Worm (Caenorhabditis elegans): ENCODE measurements around the gene cgt-3.

The cgt-3 gene

DNA sequence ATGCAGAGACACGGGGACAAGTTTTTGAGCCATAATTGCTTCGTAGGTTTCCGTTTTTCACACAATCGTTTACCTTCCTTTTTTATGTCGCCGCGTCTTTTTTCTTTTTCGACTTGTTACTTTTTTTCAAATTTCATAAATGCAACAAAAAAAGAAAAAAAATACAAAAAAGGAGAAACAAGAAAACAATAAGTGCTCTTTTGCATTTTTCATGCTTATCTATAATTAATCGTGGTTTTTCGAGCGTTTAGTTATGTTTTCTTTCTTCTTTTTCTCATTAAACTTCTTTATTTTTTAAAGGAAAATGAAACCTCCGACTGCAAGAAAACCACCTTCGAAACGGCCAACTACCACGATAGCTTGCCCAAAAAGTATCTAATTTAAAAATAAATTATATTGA, 15.3 kb upstream of the cgt-3 start, which contains the start of gene F59G1.4:
Gene F59G1.4 (plus strand): TSS at position 301 of the 400 bp plus-strand sequence.
- no peak for TF ChIP-seq unc-62 (GFP tag; optimal IDR thresholded peaks at IDR 0.05)

- TF ChIP-seq unc-62 (GFP tag; optimal IDR thresholded peaks at IDR 0.05) = no peak
Observed at ce11 chrII:5896512-5896911, 14.6 kb upstream of the cgt-3 start.

DNA sequence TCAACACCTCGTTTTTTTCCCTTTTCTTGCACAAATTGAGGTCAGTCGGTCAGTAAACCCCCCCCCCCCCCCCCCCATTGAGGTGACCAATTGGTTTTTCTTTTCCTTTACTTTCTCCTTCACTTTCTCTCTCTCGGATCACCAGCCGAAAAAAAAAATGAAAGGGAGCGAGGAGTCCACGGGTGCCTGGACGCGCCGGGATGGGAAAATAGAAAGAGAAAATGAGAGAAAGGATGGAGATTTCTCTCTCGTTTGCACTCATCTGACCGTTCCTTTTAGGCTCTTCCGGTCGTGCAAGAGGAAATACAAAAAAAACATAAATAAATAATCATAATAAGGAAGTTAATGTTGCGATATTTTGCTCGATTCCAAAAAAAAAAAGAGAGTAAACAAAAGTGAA, 12.0 kb upstream of the cgt-3 start:
- TF ChIP-seq unc-62 (GFP tag; optimal IDR thresholded peaks at IDR 0.05) = no peak

ce11 chrII:5899865-5900486, 11.1 kb upstream of the cgt-3 start:
- no peak for TF ChIP-seq unc-62 (GFP tag; optimal IDR thresholded peaks at IDR 0.05)

DNA sequence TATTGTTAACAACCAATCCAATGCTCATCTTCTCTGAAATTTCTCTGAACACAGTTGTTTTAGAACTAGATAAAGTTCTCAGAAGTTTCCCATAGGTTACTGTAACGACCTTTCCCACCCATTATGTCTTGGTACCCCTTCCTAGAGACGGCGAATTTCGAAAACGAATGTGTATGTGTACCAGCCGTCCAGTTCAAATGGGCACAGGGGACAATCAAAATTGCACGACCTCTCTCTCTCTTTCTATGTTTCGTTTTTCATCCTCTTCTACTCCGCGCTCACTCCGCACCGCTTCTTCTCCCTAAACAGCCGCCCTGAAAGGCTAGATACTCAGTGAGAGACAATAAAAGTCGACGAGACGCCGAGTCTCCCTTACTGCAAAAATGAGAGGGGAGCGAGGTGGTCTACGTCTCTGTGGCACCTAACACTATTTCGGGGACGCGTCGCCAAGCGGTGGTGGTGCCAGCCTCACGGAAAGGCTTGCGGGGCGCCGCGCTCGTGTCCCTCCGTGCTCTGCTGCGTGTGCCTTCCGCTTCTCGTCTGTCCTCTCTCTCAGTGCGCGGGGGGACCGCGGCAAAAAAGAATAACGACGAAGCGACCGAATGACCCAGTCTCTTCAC, 9.6 kb upstream of the cgt-3 start:
- no peak for TF ChIP-seq unc-62 (GFP tag; optimal IDR thresholded peaks at IDR 0.05)

- TF ChIP-seq unc-62 (GFP tag; optimal IDR thresholded peaks at IDR 0.05) = no peak
Observed at ce11 chrII:5902139-5902538, 9.0 kb upstream of the cgt-3 start.

ce11 chrII:5904252-5904651, 6.9 kb upstream of the cgt-3 start, which contains the start of gene tsp-18:
TSS of gene tsp-18 (plus strand) at chrII:5904552.
- no peak for TF ChIP-seq unc-62 (GFP tag; optimal IDR thresholded peaks at IDR 0.05)

DNA sequence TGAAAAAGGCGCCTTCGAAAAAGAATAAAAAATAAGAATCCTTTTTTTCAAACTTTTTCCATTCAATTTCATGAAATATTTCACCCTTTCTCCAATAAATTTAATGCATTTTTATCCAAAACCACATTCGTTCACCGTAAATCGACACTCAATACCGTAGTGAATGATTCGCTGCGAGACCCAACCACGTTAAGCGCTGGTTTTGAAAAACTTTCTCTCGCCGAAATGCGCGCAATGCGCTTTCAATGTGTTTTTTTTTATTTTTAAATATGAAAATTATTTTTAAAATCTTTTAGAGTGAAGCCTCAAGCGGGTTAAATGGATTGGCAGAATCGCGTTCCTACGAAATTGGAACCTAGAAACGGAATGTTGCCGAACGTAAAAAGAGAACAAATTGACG, 4.8 kb upstream of the cgt-3 start, which contains the start of gene F59G1.8:
Gene F59G1.8 (plus strand): TSS at position 293 of the 400 bp plus-strand sequence.
- no peak for TF ChIP-seq unc-62 (GFP tag; optimal IDR thresholded peaks at IDR 0.05)

ce11 chrII:5907482-5907881, 3.6 kb upstream of the cgt-3 start, which contains the start of gene vps-35:
TSS of gene vps-35 (plus strand) at chrII:5907816.
- no peak for TF ChIP-seq unc-62 (GFP tag; optimal IDR thresholded peaks at IDR 0.05)

ce11 chrII:5911939-5912523, 907 bp downstream of the cgt-3 start:
- TF ChIP-seq unc-62 (GFP tag; optimal IDR thresholded peaks at IDR 0.05) = no peak

ce11 chrII:5913897-5914296, 2.8 kb downstream of the cgt-3 start:
- TF ChIP-seq unc-62 (GFP tag; optimal IDR thresholded peaks at IDR 0.05) = no peak

DNA sequence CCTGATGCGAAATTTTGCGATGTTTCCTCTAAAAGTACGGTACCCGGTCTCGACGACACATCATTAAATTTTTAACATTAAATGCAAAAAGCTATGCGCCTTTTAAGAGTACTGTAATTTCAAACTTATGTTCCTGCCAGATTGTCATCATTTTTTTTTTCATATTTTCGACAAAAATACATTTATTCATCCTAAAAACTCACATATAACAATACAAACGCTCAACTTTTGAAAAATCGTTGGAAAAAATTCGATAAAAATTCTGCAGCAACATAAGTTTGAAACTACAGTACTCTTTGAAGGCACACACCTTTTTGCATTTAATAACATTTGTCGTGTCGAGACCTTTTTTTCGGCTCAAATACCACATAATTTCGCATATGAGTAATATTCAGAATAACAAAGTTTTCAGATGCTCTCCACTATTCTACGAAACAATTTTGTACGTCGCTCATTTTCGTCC, 5.9 kb downstream of the cgt-3 start, which contains the start of gene frh-1:
Gene frh-1 (plus strand): TSS at position 413 of the 463 bp plus-strand sequence.
- TF ChIP-seq unc-62 (GFP tag; optimal IDR thresholded peaks at IDR 0.05) = no peak

DNA sequence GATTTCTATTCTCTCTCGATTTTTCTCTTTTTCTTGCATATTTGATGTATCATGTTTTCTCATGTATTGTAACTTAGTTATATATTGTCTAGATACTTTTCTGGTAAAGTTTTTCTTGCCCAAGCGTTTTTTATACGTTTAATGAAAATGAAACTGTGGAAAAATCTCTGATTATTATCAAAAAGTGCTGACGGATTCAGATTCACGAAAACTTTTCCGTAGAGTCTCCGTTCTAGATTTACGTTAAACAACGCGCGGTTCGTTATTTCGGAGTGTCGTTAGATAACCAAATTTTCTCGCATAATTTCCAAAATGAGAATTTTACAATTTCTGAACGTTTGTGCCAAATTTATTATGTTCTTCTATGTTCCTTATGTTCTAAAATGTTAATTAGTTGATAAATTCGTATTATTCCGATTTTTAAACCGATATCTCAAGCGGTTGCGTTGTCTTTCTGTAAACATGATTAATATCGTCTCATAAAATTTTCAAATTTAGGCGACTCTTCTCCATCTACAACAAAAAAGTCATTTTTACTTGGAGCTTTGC, 7.1 kb downstream of the cgt-3 start, which contains the start of gene ptp-2:
Gene ptp-2 (plus strand): TSS at position 499 of the 549 bp plus-strand sequence.
- TF ChIP-seq unc-62 (GFP tag; optimal IDR thresholded peaks at IDR 0.05) = no peak

DNA sequence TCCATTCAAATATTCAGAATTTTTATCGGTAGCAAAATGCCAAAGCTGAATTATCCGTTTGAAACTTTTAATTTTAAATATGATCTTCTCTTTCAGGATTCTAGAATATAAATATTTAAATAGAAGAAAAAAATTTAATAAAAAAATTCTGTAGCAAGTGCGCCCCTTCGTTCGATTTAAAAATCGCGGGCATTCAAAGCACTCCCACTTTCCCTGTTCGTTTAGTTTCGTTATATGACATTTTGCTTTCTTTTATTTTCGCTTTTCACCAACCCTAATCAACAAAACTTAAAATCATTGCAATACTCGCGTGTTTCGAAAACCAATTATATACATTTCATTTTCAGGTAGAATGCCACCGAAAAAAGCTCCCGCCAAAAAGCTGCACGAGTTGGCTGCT, 10.5 kb downstream of the cgt-3 start, which contains the start of gene vrk-1:
Gene vrk-1 (plus strand): TSS at position 348 of the 400 bp plus-strand sequence.
- no peak for TF ChIP-seq unc-62 (GFP tag; optimal IDR thresholded peaks at IDR 0.05)

DNA sequence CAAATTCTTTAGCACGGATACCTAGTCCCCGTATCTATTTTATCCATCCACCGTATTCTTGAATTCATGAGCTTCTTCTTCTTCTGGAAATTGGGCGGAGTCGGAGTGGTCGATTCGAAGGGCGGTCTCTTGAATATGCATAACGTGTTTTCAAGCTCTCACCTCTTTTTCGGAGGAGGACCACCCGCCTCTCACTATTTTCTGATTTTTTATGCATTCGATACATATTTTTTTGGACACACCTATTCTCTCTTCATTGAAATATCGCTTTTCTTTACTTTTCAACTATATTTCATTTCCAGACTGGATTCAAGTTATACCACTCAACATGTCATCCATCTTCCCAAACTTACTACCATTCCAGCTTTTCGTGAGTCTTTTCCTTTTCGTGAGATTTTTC, 17.4 kb downstream of the cgt-3 start, which contains the start of gene egl-44:
Gene egl-44 (plus strand): TSS at position 301 of the 400 bp plus-strand sequence.
- no peak for TF ChIP-seq unc-62 (GFP tag; optimal IDR thresholded peaks at IDR 0.05)

DNA sequence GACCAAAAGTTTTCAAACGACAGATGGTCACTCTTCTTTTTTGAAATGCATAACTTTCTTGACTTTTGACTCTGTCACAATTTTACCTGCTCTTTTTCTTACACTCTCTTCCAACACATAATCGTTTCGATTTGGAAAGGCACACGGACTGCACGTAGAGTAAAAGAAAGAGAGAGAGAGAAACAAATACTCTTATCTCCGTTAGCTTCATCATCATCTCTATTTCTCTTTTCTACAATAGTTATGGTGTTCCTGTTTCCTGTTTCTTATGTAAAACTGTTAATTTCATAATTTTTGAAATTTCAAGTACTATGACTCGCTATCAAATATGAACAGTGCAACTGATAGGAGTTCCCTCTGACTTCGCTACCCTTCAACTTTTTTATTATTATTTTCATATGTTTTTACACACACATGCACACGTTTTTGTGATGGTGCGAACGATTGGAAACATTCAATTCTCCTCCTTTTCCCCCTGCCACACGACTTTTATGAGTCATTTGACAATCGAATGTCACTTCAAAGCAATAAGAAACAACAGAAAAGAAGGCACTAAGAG, 19.1 kb downstream of the cgt-3 start:
- TF ChIP-seq unc-62 (GFP tag; optimal IDR thresholded peaks at IDR 0.05) = no peak

Measured in whole organism, dauer.